Worm (Caenorhabditis elegans): ENCODE data around the gene Y116A8C.470.

Y116A8C.470 gene

ce11 chrIV:16939001-16939400 is 19.9 kb upstream of the Y116A8C.470 start, which contains the start of gene Y116A8C.10:
Gene Y116A8C.10, minus strand, starts transcription at chrIV:16939101.
- TF ChIP-seq nhr-237 (tag; optimal IDR thresholded peaks at IDR 0.05): no peak
- no peak for TF ChIP-seq cnd-1 (tag; optimal IDR thresholded peaks at IDR 0.05)
- TF ChIP-seq drap-1 (GFP tag; optimal IDR thresholded peaks at IDR 0.05): no peak

ce11 chrIV:16936053-16936452 is 16.9 kb upstream of the Y116A8C.470 start:
- TF ChIP-seq zip-8 (tag; optimal IDR thresholded peaks at IDR 0.05) (no peak), snpc-4 (tag; optimal IDR thresholded peaks at IDR 0.05) (no peak), pha-4 (tag; optimal IDR thresholded peaks at IDR 0.05) (no peak), hlh-1 (tag; optimal IDR thresholded peaks at IDR 0.05) (no peak), M03D4.4 (tag; optimal IDR thresholded peaks at IDR 0.05) (no peak), unc-39 (tag; optimal IDR thresholded peaks at IDR 0.05) (no peak), nhr-12 (tag; optimal IDR thresholded peaks at IDR 0.05) (no peak), ham-2 (GFP tag; optimal IDR thresholded peaks at IDR 0.05) (no peak), blmp-1 (tag; optimal IDR thresholded peaks at IDR 0.05) (no peak), ztf-11 (tag; optimal IDR thresholded peaks at IDR 0.05) (no peak), flh-1 (GFP tag; optimal IDR thresholded peaks at IDR 0.05) (no peak), ces-1 (GFP tag; optimal IDR thresholded peaks at IDR 0.05) (no peak), cnd-1 (tag; optimal IDR thresholded peaks at IDR 0.05) (no peak), bed-3 (GFP tag; optimal IDR thresholded peaks at IDR 0.05) (no peak), mep-1 (tag; optimal IDR thresholded peaks at IDR 0.05) (no peak), elt-1 (tag; optimal IDR thresholded peaks at IDR 0.05; ENCODE audit: borderline replicate concordance, insufficient read depth) (no peak), sem-2 (GFP tag; optimal IDR thresholded peaks at IDR 0.05) (no peak), lin-13 (tag; optimal IDR thresholded peaks at IDR 0.05) (no peak), unc-120 (tag; optimal IDR thresholded peaks at IDR 0.05; ENCODE audit: poor library complexity, severe bottlenecking) (no peak)

ce11 chrIV:16931077-16931476 is 12.0 kb upstream of the Y116A8C.470 start, which contains the start of gene Y116A8C.49:
Gene Y116A8C.49, minus strand, starts transcription at chrIV:16931177.
- TF ChIP-seq nhr-28 (tag; optimal IDR thresholded peaks at IDR 0.05) (no peak), M03D4.4 (tag; optimal IDR thresholded peaks at IDR 0.05) (no peak), ztf-11 (tag; optimal IDR thresholded peaks at IDR 0.05) (no peak), unc-39 (tag; optimal IDR thresholded peaks at IDR 0.05) (no peak), ceh-43 (GFP tag; optimal IDR thresholded peaks at IDR 0.05) (no peak), unc-62 (GFP tag; optimal IDR thresholded peaks at IDR 0.05) (no peak), elt-1 (tag; optimal IDR thresholded peaks at IDR 0.05; ENCODE audit: borderline replicate concordance, insufficient read depth) (no peak), blmp-1 (tag; optimal IDR thresholded peaks at IDR 0.05) (no peak), lsy-2 (tag; optimal IDR thresholded peaks at IDR 0.05) (no peak), snpc-4 (tag; optimal IDR thresholded peaks at IDR 0.05) (no peak), nhr-76 (tag; optimal IDR thresholded peaks at IDR 0.05) (no peak)

ce11 chrIV:16926558-16926957 is 7.4 kb upstream of the Y116A8C.470 start:
- TF ChIP-seq hlh-1 (tag; optimal IDR thresholded peaks at IDR 0.05) (no peak), zip-8 (tag; optimal IDR thresholded peaks at IDR 0.05) (no peak), nhr-12 (tag; optimal IDR thresholded peaks at IDR 0.05) (no peak), mls-2 (tag; optimal IDR thresholded peaks at IDR 0.05) (no peak), lin-32 (GFP tag; optimal IDR thresholded peaks at IDR 0.05) (no peak)

- no peak for TF ChIP-seq snpc-4 (tag; optimal IDR thresholded peaks at IDR 0.05)
- TF ChIP-seq M03D4.4 (tag; optimal IDR thresholded peaks at IDR 0.05): no peak
- TF ChIP-seq drap-1 (GFP tag; optimal IDR thresholded peaks at IDR 0.05): no peak
- TF ChIP-seq lin-13 (tag; optimal IDR thresholded peaks at IDR 0.05): no peak
- TF ChIP-seq mab-5 (tag; optimal IDR thresholded peaks at IDR 0.05): no peak
- no peak for TF ChIP-seq elt-3 (tag; optimal IDR thresholded peaks at IDR 0.05)
These were observed 6.3 kb upstream of the Y116A8C.470 start for ce11 chrIV:16925363-16925863.

ce11 chrIV:16924092-16924491 is 5.0 kb upstream of the Y116A8C.470 start, which contains the start of gene nep-24:
Gene nep-24, plus strand, starts transcription at chrIV:16924392.
- no peak for TF ChIP-seq ham-2 (GFP tag; optimal IDR thresholded peaks at IDR 0.05)
